Fruit fly (Drosophila melanogaster) S2 (cell line): Measurements from ENCODE around the gene VhaAC45RP.

ENCODE experiments used
- CG8478 ChIP-seq: fragments of >200 bp; optimal IDR thresholded peaks from 2 replicates; lab custom pipeline; 2018
- CTCF ChIP-seq, 2 experiments: fragments of >200 bp; optimal IDR thresholded peaks; 2 replicates each; lab custom pipeline; 2018

DNA sequence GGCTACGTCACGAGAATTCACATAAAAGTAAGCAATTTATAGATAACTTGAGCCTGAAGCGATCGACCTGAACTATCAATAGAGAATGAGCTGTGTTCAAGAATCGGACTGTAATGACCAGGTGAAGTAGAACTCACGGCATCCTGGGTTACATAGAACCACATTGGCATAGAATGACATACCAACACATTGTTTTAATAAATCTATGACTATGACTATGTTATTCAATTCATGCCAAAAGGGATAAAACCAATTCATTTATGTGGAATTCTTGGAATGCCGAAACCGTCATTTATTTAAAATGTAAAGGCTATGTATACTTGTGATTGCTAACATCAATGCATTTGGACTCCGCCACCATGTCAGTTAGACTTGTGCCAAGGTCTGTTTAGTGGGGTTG is 37.2 kb downstream of the VhaAC45RP start, which contains the start of gene Ppi1:
- TF ChIP-seq CTCF (optimal IDR thresholded peaks at IDR 0.05; lab: Kevin White, UChicago) (no peak), CG8478 (lab: Kevin White, UChicago) (no peak)
